Fruit fly (Drosophila melanogaster): Measurements from ENCODE around the gene P58IPK.

DNA sequence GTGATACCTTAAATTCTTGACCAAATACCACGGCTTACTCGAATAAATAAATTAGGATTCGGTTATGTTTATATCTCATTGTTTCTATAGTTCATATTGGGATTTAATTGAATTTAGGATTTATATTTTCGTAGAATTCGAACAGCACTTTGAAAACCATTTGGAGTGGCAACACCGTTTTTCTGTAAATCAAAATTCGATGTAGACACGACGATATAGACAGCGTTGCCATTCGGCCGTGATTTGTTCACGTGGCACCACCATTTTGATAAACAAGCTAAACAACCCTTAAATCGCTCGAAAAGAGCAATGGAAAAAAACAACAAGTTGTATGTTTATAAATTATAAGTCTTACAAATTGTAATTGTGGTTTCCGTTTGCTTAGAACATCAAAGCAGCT is 41.9 kb downstream of the P58IPK start:
- TF ChIP-seq psq (optimal IDR thresholded peaks at IDR 0.05) (no peak), pan (optimal IDR thresholded peaks at IDR 0.05) (no peak), EcR (GFP tag; optimal IDR thresholded peaks at IDR 0.05) (no peak), usp (GFP tag; optimal IDR thresholded peaks at IDR 0.05) (no peak), CG8478 (optimal IDR thresholded peaks at IDR 0.05) (no peak), Dll (optimal IDR thresholded peaks at IDR 0.05) (no peak)
